Fruit fly (Drosophila melanogaster): Measurements from ENCODE around the gene Mcm6.

Mcm6 gene

DNA sequence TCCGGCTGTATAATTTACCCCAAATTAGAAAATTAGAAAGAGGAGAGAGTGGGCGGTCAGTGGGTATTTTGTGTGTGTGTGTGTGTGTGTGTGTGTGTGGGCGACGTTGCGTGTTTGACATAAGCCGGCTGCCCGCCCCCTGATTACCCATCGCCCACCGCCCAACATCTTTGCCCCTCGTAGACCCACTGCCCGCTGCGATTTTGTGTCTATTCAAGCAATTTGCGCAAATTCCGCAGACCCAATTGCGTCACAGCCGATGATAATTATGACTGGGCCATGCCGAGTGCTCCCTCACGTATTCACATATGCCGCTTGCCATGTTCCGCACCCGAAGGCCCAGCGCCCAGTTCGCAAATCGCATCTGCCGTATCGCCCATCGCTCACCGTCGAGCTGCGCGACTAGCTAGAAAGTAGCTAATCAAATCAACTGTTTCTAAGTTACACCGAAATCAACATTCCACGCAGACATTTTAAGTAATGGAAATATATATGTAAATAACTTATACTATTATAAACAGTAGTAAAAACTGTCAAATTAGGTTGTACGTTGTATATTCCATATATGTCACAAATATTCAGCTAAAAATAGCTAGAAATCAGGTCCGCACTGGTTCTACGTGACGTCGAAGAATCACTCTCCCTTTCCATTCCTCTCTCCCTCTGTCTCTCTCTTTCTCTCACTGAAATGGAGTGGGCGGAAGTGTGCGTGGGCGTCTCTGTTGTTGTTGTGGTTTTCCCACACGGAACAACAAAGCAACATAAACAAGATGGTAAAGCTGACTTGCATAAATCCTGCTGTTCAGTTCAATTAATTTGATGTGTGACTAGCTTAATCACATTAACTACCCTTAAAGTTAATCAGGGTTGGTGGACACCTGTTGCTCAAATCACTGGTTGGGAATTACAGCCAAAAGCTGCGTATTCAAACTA lies 17.3 kb upstream of the Mcm6 start (continued):
- no peak; the same call in 1 of the 2 replicates for TF ChIP-seq esg (GFP tag; conservative IDR thresholded peaks at IDR 0.05)
- TF ChIP-seq sens-2 (GFP tag; IDR thresholded peaks at IDR 0.05): no peak
- peak; percentile 56 for TF ChIP-seq lab (GFP tag; optimal IDR thresholded peaks at IDR 0.05)
- no peak for TF ChIP-seq CG10654 (GFP tag; optimal IDR thresholded peaks at IDR 0.05)
- TF ChIP-seq Side (GFP tag; optimal IDR thresholded peaks at IDR 0.05): no peak
- no peak for TF ChIP-seq ems (GFP tag; optimal IDR thresholded peaks at IDR 0.05)
- peak; percentile 60 for TF ChIP-seq CG12769 (tag; optimal IDR thresholded peaks at IDR 0.05)
- peak; percentile 25; the same call in 1 of the 2 replicates for TF ChIP-seq E2f2 (GFP tag; IDR thresholded peaks at IDR 0.05)
- no peak for TF ChIP-seq sc (optimal IDR thresholded peaks at IDR 0.05)
- no peak for TF ChIP-seq sc (GFP tag; optimal IDR thresholded peaks at IDR 0.05)
- peak; percentile 52 for TF ChIP-seq vvl (GFP tag; IDR thresholded peaks at IDR 0.05)
- TF ChIP-seq Doc2 (GFP tag; IDR thresholded peaks at IDR 0.05): no peak
- TF ChIP-seq Scr (GFP tag; IDR thresholded peaks at IDR 0.05; ENCODE audit: partially characterized antibody): peak; percentile 15; the same call in 1 of the 2 replicates
- TF ChIP-seq CG1647 (GFP tag; optimal IDR thresholded peaks at IDR 0.05): no peak
- peak; percentile 63 for TF ChIP-seq nom (GFP tag; optimal IDR thresholded peaks at IDR 0.05)
- no peak for TF ChIP-seq Hr39 (optimal IDR thresholded peaks at IDR 0.05)
- no peak for TF ChIP-seq CG18011 (GFP tag; optimal IDR thresholded peaks at IDR 0.05)
- TF ChIP-seq HmgD (GFP tag; optimal IDR thresholded peaks at IDR 0.05): no peak
- no peak for TF ChIP-seq Six4 (GFP tag; optimal IDR thresholded peaks at IDR 0.05)
- TF ChIP-seq CG11504 (tag; optimal IDR thresholded peaks at IDR 0.05): peak; percentile 61
- no peak for TF ChIP-seq h (optimal IDR thresholded peaks at IDR 0.05)
- TF ChIP-seq CG1233 (GFP tag; optimal IDR thresholded peaks at IDR 0.05): peak; percentile 33
- no peak for TF ChIP-seq CG18476 (GFP tag; optimal IDR thresholded peaks at IDR 0.05)
- TF ChIP-seq emc (GFP tag; optimal IDR thresholded peaks at IDR 0.05): no peak
- TF ChIP-seq CG43689 (GFP tag; IDR thresholded peaks at IDR 0.05): no peak
- TF ChIP-seq z (GFP tag; IDR thresholded peaks at IDR 0.05): no peak
- TF ChIP-seq CG13287 (GFP tag; IDR thresholded peaks at IDR 0.05; ENCODE audit: partially characterized antibody): peak; percentile 48
- TF ChIP-seq Doc3 (GFP tag; IDR thresholded peaks at IDR 0.05; ENCODE audit: partially characterized antibody): no peak
- no peak for TF ChIP-seq kah (GFP tag; optimal IDR thresholded peaks at IDR 0.05)
- TF ChIP-seq tio (GFP tag; optimal IDR thresholded peaks at IDR 0.05): no peak
- TF ChIP-seq Sry-β (GFP tag; optimal IDR thresholded peaks at IDR 0.05): peak; percentile 95
- peak; percentile 59 for TF ChIP-seq scrt (GFP tag; optimal IDR thresholded peaks at IDR 0.05)
- TF ChIP-seq gem (tag; optimal IDR thresholded peaks at IDR 0.05): peak; percentile 66
- 0 out of 2 replicates have a peak, but pooled peaks have one; percentile 13 for TF ChIP-seq CG9215 (GFP tag; IDR thresholded peaks at IDR 0.05)
- no peak for TF ChIP-seq en (GFP tag; optimal IDR thresholded peaks at IDR 0.05)
- TF ChIP-seq klu (GFP tag; IDR thresholded peaks at IDR 0.05): peak; percentile 45
- no peak for TF ChIP-seq CG14965 (GFP tag; optimal IDR thresholded peaks at IDR 0.05; ENCODE audit: borderline replicate concordance)
- 0 out of 2 replicates have a peak, but pooled peaks have one; percentile 9 for TF ChIP-seq chm (GFP tag; IDR thresholded peaks at IDR 0.05)
- peak; percentile 40 for TF ChIP-seq Oli (tag; optimal IDR thresholded peaks at IDR 0.05)
- TF ChIP-seq CG17359 (tag; optimal IDR thresholded peaks at IDR 0.05): peak; percentile 27
- no peak for TF ChIP-seq CG12942 (GFP tag; optimal IDR thresholded peaks at IDR 0.05)
- no peak for TF ChIP-seq CG4730 (GFP tag; IDR thresholded peaks at IDR 0.05)
- TF ChIP-seq CG10543 (GFP tag; optimal IDR thresholded peaks at IDR 0.05): peak; percentile 83
- TF ChIP-seq jigr1 (GFP tag; IDR thresholded peaks at IDR 0.05): no peak
- TF ChIP-seq CG6254 (GFP tag; optimal IDR thresholded peaks at IDR 0.05): peak; percentile 25
- TF ChIP-seq otp (GFP tag; IDR thresholded peaks at IDR 0.05): no peak
- peak; percentile 45 for TF ChIP-seq lilli (GFP tag; optimal IDR thresholded peaks at IDR 0.05)
- peak in 1 of 2 experiments; percentile 16 for TF ChIP-seq Dfd (GFP tag; optimal IDR thresholded peaks at IDR 0.05)
- no peak for TF ChIP-seq seq (GFP tag; IDR thresholded peaks at IDR 0.05)
- no peak for TF ChIP-seq yki (optimal IDR thresholded peaks at IDR 0.05)
